Worm (Caenorhabditis elegans) whole organism, L3 larva: ENCODE data around the gene M153.3.
A peak's percentile ranks its signal among the peaks of the same experiment; 100 is the strongest.

Experiments used
- R02D3.7 ChIP-seq: fragments of 150-350 bp; optimal IDR thresholded peaks from 2 replicates; lab custom pipeline; 2014; ENCODE audit warnings: missing biosample characterization, missing genetic modification characterization
- ZK546.5 ChIP-seq: sonication (generic microtip); optimal IDR thresholded peaks from 2 replicates; lab custom pipeline; 2017; ENCODE audit warnings: missing biosample characterization, missing genetic modification characterization
- aly-2 ChIP-seq: fragments of 150-350 bp; optimal IDR thresholded peaks from 2 replicates; lab custom pipeline; 2014; ENCODE audit warnings: missing biosample characterization, missing genetic modification characterization
- ama-1 ChIP-seq: fragments of 150-350 bp; optimal IDR thresholded peaks from 2 replicates; lab custom pipeline; 2018
- ceh-16 ChIP-seq: sonication (generic microtip); optimal IDR thresholded peaks from 2 replicates; lab custom pipeline; 2017; ENCODE audit warnings: missing biosample characterization, missing genetic modification characterization
- ceh-28 ChIP-seq: fragments of 150-350 bp; optimal IDR thresholded peaks from 2 replicates; lab custom pipeline; 2014; ENCODE audit warnings: missing biosample characterization, missing genetic modification reagents, missing genetic modification characterization
- ceh-82 ChIP-seq: fragments of 150-350 bp; optimal IDR thresholded peaks from 2 replicates; lab custom pipeline; 2014; ENCODE audit warnings: missing biosample characterization, missing genetic modification characterization
- daf-12 ChIP-seq: fragments of 150-350 bp; optimal IDR thresholded peaks from 2 replicates; lab custom pipeline; 2014; ENCODE audit warnings: missing biosample characterization, missing genetic modification reagents, missing genetic modification characterization
- egl-27 ChIP-seq: sonication (generic microtip); optimal IDR thresholded peaks from 4 replicates; lab custom pipeline; 2017; ENCODE audit warnings: missing biosample characterization, missing genetic modification reagents, missing genetic modification characterization
- egl-5 ChIP-seq: fragments of 150-350 bp; optimal IDR thresholded peaks from 2 replicates; lab custom pipeline; 2017; ENCODE audit warnings: missing biosample characterization, missing genetic modification reagents, missing genetic modification characterization, inconsistent platforms
- eor-1 ChIP-seq, 2 experiments: fragments of 150-350 bp; optimal IDR thresholded peaks; 2 replicates each; lab custom pipeline; 2014 to 2018; ENCODE audit warnings: missing biosample characterization in 2 of 2, missing genetic modification characterization in 2 of 2
- fkh-10 ChIP-seq: sonication (generic microtip); optimal IDR thresholded peaks from 2 replicates; lab custom pipeline; 2017; ENCODE audit warnings: missing biosample characterization, missing genetic modification reagents, missing genetic modification characterization
- fkh-2 ChIP-seq: fragments of 150-350 bp; optimal IDR thresholded peaks from 2 replicates; lab custom pipeline; 2014; ENCODE audit warnings: missing biosample characterization, missing genetic modification reagents, missing genetic modification characterization
- hmg-11 ChIP-seq: sonication (generic microtip); optimal IDR thresholded peaks from 2 replicates; lab custom pipeline; 2016; ENCODE audit warnings: missing genetic modification characterization, missing compliant biosample characterization
- lin-15B ChIP-seq: fragments of 150-350 bp; optimal IDR thresholded peaks from 2 replicates; lab custom pipeline; 2014; ENCODE audit warnings: missing biosample characterization, missing genetic modification characterization
- lin-39 ChIP-seq: fragments of 150-350 bp; optimal IDR thresholded peaks from 2 replicates; lab custom pipeline; 2018; ENCODE audit warnings: missing biosample characterization, missing genetic modification reagents, missing genetic modification characterization
- mdl-1 ChIP-seq: fragments of 150-350 bp; optimal IDR thresholded peaks from 2 replicates; lab custom pipeline; 2014; ENCODE audit warnings: missing biosample characterization, missing genetic modification characterization
- nhr-12 ChIP-seq: fragments of 150-350 bp; optimal IDR thresholded peaks from 2 replicates; lab custom pipeline; 2014; ENCODE audit warnings: missing biosample characterization, missing genetic modification characterization
- nhr-237 ChIP-seq: fragments of 150-350 bp; optimal IDR thresholded peaks from 2 replicates; lab custom pipeline; 2014; ENCODE audit warnings: missing biosample characterization, missing genetic modification characterization
- nhr-25 ChIP-seq: sonication (generic microtip); optimal IDR thresholded peaks from 2 replicates; lab custom pipeline; 2017; ENCODE audit warnings: missing biosample characterization, missing genetic modification characterization
- nhr-28 ChIP-seq: fragments of 150-350 bp; optimal IDR thresholded peaks from 2 replicates; lab custom pipeline; 2014; ENCODE audit warnings: missing biosample characterization, missing genetic modification characterization
- nhr-43 ChIP-seq: sonication (generic microtip); optimal IDR thresholded peaks from 2 replicates; lab custom pipeline; 2016; ENCODE audit warnings: mild to moderate bottlenecking, missing genetic modification characterization, missing compliant biosample characterization; ENCODE audit not compliant: poor library complexity, severe bottlenecking
- nhr-76 ChIP-seq: fragments of 150-350 bp; sonication (generic microtip); optimal IDR thresholded peaks from 5 replicates; lab custom pipeline; 2014; ENCODE audit warnings: missing biosample characterization, missing genetic modification characterization
- pha-4 ChIP-seq: fragments of 150-350 bp; optimal IDR thresholded peaks from 2 replicates; lab custom pipeline; 2014; ENCODE audit warnings: missing biosample characterization, missing genetic modification reagents, missing genetic modification characterization
- pqm-1 ChIP-seq: fragments of 150-350 bp; optimal IDR thresholded peaks from 2 replicates; lab custom pipeline; 2017; ENCODE audit warnings: missing biosample characterization, missing genetic modification characterization, inconsistent platforms
- sea-2 ChIP-seq: fragments of 150-350 bp; sonication (generic microtip); optimal IDR thresholded peaks from 4 replicates; lab custom pipeline; 2014; ENCODE audit warnings: missing biosample characterization, missing genetic modification reagents, missing genetic modification characterization
- skn-1 ChIP-seq: fragments of 150-350 bp; optimal IDR thresholded peaks from 2 replicates; lab custom pipeline; 2014; ENCODE audit warnings: missing biosample characterization, missing genetic modification characterization
- snpc-4 ChIP-seq: fragments of 150-350 bp; optimal IDR thresholded peaks from 2 replicates; lab custom pipeline; 2014; ENCODE audit warnings: missing biosample characterization, missing genetic modification characterization
- tbx-2 ChIP-seq: sonication (generic microtip); optimal IDR thresholded peaks from 2 replicates; lab custom pipeline; 2016; ENCODE audit warnings: mild to moderate bottlenecking, missing genetic modification characterization, missing compliant biosample characterization
- unc-39 ChIP-seq: sonication (generic microtip); optimal IDR thresholded peaks from 4 replicates; lab custom pipeline; 2017; ENCODE audit warnings: missing biosample characterization, missing genetic modification characterization
- unc-62 ChIP-seq: fragments of 150-350 bp; sonication (generic microtip); optimal IDR thresholded peaks from 4 replicates; lab custom pipeline; 2014; ENCODE audit warnings: missing biosample characterization, missing genetic modification reagents, missing genetic modification characterization
- ztf-11 ChIP-seq: fragments of 150-350 bp; optimal IDR thresholded peaks from 2 replicates; lab custom pipeline; 2014; ENCODE audit warnings: missing biosample characterization, missing genetic modification characterization
- ztf-4 ChIP-seq: fragments of 150-350 bp; optimal IDR thresholded peaks from 2 replicates; lab custom pipeline; 2014; ENCODE audit warnings: missing biosample characterization, missing genetic modification characterization

Gene M153.3

DNA sequence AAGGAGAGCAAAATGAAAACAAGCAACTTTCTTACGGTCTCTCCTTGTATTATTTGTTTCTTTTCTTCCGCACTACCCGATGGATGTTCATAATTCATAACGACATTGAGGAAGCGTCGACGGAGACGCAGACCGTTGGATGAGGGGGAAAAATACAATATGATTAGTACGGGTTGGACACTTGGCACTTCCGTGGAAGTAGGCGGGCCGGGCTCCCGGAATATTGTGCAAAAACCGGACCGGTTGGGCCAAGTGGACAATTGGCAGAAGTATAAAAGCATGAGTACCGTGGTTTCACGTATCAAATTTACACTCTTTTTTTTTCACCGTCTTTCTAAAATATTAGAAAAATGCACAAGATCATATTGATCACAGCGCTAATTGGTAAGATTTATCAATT, at the start of gene M153.3:
TSS of gene M153.3 (plus strand) at position 301 of the 400 bp plus-strand sequence.
- TF ChIP-seq ceh-82 (tag; lab: Kevin White, UChicago) (no peak), nhr-43 (tag; lab: Kevin White, UChicago) (no peak), R02D3.7 (tag; lab: Kevin White, UChicago) (no peak), skn-1 (tag; lab: Kevin White, UChicago) (no peak), eor-1 (tag; optimal IDR thresholded peaks at IDR 0.05; lab: Kevin White, UChicago) (no peak), aly-2 (tag; lab: Kevin White, UChicago) (no peak), ceh-16 (tag; lab: Kevin White, UChicago) (no peak), ceh-28 (tag; lab: Kevin White, UChicago) (no peak), nhr-12 (tag; lab: Kevin White, UChicago) (no peak), ztf-4 (no peak), hmg-11 (no peak), ztf-11 (tag; lab: Kevin White, UChicago) (no peak), nhr-25 (tag; lab: Kevin White, UChicago) (no peak), sea-2 (GFP tag; lab: Kevin White, UChicago) (no peak), lin-39 (tag; lab: Kevin White, UChicago) (no peak)
- TF ChIP-seq, all 47 proteins: peak for 0

DNA sequence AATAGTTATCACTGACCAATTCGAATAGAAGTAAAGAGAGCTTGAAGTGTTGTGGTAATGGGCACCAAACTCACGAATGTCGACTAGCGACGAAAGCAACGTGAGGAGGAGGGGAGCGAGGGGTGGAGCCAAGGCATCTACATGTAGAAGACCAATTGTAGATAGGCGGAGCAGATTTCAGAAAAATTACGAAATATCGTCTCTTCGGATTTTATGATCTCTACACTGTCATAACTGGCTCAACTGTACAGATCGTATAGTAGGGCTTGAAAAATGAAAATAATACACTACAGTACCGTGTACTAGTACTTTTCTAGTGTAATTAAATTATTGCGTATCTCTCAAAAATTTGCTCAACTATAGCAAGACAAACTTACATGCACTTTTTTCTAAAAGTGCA, 49.6 kb upstream of the M153.3 start, which contains the start of gene W03G11.4:
TSS of gene W03G11.4 (minus strand) at position 101 of the 400 bp plus-strand sequence.
- TF ChIP-seq nhr-76 (tag; lab: Kevin White, UChicago): no peak
- no peak for TF ChIP-seq nhr-43 (tag; lab: Kevin White, UChicago)
- no peak for TF ChIP-seq unc-39 (tag; lab: Kevin White, UChicago)
- TF ChIP-seq fkh-2 (tag; lab: Kevin White, UChicago): no peak
- TF ChIP-seq mdl-1 (tag; lab: Kevin White, UChicago): no peak
- no peak for TF ChIP-seq nhr-28 (tag; lab: Kevin White, UChicago)
- no peak for TF ChIP-seq lin-15B
- no peak for TF ChIP-seq ama-1 (lab: Kevin White, UChicago)
- TF ChIP-seq snpc-4: no peak
- TF ChIP-seq nhr-237 (tag; lab: Kevin White, UChicago): no peak
- no peak for TF ChIP-seq fkh-10 (GFP tag; lab: Kevin White, UChicago)

DNA sequence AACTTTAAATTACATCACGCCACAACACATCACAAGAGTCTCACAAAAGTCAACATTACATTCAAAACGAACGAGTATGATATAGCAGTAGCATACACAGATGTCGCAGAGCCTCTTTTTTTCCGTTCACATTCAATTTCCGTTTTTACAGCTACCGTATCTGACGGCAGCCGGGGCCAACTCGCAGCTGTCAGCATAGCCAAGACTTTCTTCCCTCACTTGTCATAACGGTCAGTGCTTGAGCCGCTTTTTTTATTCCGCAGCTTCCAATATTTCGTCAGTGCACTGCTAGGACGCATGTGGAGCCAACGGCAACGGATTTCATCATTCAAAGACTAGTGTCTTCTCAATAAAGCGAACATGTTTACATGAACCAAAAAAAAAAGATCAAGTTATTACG, 48.7 kb upstream of the M153.3 start:
- TF ChIP-seq nhr-43 (tag; lab: Kevin White, UChicago): no peak
- TF ChIP-seq sea-2 (GFP tag; lab: Kevin White, UChicago): no peak

DNA sequence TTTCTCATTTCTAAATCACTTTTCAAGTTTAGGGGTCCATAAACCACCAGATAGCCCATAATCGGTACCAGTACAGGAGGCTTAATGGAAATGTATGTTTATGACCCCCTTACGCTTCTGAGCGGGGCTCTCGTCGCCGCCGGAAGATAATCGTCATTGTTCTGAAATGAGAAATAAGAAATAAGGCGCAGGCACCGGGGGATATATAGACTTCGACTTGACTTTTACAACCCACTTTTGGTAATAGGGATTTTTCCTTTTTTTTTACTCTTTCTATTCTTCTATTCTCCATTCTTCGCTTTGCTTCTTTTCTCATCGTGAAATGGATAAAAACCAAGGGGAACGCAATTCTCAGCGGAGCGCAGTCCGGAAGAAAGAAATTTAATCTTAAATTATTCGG, 47.5 kb upstream of the M153.3 start:
- no peak for TF ChIP-seq tbx-2
- no peak for TF ChIP-seq snpc-4
- no peak for TF ChIP-seq ZK546.5 (tag; lab: Kevin White, UChicago)
- TF ChIP-seq egl-5 (tag; lab: Kevin White, UChicago): no peak
- peak; percentile 11 for TF ChIP-seq pqm-1 (tag; lab: Kevin White, UChicago)

DNA sequence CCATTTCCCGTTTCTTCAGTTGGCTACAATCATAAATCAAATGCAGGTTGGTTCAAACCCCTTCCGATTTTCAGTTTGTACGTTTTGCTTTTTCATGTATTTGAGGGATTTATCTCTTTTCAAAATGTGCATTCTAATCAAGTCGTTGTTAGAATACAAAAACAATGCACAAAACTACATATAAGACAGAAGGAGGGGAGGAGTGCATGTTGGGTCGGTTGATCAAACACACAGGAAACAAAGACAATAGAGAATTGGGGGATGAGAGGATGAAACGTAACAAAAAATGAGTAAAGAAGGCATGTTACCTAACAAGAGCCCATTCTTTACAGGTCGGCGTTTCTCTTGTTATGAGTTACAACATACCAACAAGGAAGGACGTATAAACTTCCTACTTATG, 44.7 kb upstream of the M153.3 start:
- no peak for TF ChIP-seq lin-15B
- TF ChIP-seq ceh-28 (tag; lab: Kevin White, UChicago): no peak
- TF ChIP-seq daf-12 (tag; lab: Kevin White, UChicago): no peak
- TF ChIP-seq unc-62 (GFP tag; lab: Kevin White, UChicago): no peak
- TF ChIP-seq nhr-76 (tag; lab: Kevin White, UChicago): no peak
- no peak for TF ChIP-seq pha-4 (tag; lab: Kevin White, UChicago)
- TF ChIP-seq skn-1 (tag; lab: Kevin White, UChicago): no peak
- no peak for TF ChIP-seq ceh-82 (tag; lab: Kevin White, UChicago)
- TF ChIP-seq aly-2 (tag; lab: Kevin White, UChicago): no peak
- no peak for TF ChIP-seq ama-1 (lab: Kevin White, UChicago)
- TF ChIP-seq pqm-1 (tag; lab: Kevin White, UChicago): no peak
- TF ChIP-seq egl-27 (tag; lab: Kevin White, UChicago): no peak
- TF ChIP-seq, all 47 proteins: peak for 0

DNA sequence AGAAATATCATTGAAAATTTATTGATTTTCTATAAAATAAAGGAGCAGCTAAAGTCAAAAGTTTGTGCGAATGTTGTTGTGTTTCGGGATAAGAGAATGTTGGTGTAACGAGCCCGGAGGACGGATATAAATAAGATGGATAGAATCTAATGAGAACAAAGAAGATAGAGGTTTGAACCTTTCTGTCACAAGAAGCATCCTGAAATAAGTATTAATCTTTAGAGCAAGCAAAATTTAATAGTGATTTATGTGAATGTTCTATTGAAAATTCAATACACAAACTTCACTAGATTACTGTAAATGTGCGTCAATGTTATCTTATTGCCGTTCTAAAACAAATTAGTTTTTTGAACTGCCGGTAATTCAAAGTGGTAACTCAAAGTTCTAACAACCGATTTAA, 39.0 kb upstream of the M153.3 start, which contains the start of gene W03G11.3:
TSS of gene W03G11.3 (minus strand) at position 101 of the 400 bp plus-strand sequence.
- no peak for TF ChIP-seq pha-4 (tag; lab: Kevin White, UChicago)
